Fruit fly (Drosophila melanogaster) whole organism, embryonic: ENCODE results near the gene CG4497.

Experiments
- D ChIP-seq, 2 experiments: fragments of 200-800 bp in 1 of 2; fragments of >200 bp in 1 of 2; sonication (Bioruptor generic) in 1 of 2; optimal IDR thresholded peaks; 2 replicates in 1 of 2; 3 replicates in 1 of 2; lab custom pipeline; 2017; ENCODE audit warnings: mild to moderate bottlenecking in 1 of 2, missing biosample characterization in 1 of 2, missing genetic modification characterization in 1 of 2, missing genetic modification reagents in 1 of 2
- Taf1 ChIP-seq: fragments of 200-800 bp; sonication (Bioruptor generic); IDR thresholded peaks from 2 replicates; pipeline ENCODE4 v1.3.6; 2022; ENCODE audit warnings: missing biosample characterization, missing genetic modification characterization
- aop ChIP-seq: fragments of 200-800 bp; sonication (Bioruptor generic); IDR thresholded peaks from 2 replicates; pipeline ENCODE4 v1.3.6; 2022; ENCODE audit warnings: missing biosample characterization, missing genetic modification characterization

dm6 chr2L:7239310-7239709, 44.9 kb upstream of the CG4497 start:
- TF ChIP-seq Taf1 (GFP tag; lab: Robert Waterston, UW) (no peak), aop (GFP tag; lab: Robert Waterston, UW) (no peak), D (optimal IDR thresholded peaks at IDR 0.05; lab: Kevin White, UChicago) (no peak), D (GFP tag; optimal IDR thresholded peaks at IDR 0.05; lab: Kevin White, UChicago) (no peak)
